Fruit fly (Drosophila melanogaster): Measurements from ENCODE around the gene CG14957.
A peak's percentile ranks its signal among the peaks of the same experiment; 100 is the strongest.

Gene CG14957

DNA sequence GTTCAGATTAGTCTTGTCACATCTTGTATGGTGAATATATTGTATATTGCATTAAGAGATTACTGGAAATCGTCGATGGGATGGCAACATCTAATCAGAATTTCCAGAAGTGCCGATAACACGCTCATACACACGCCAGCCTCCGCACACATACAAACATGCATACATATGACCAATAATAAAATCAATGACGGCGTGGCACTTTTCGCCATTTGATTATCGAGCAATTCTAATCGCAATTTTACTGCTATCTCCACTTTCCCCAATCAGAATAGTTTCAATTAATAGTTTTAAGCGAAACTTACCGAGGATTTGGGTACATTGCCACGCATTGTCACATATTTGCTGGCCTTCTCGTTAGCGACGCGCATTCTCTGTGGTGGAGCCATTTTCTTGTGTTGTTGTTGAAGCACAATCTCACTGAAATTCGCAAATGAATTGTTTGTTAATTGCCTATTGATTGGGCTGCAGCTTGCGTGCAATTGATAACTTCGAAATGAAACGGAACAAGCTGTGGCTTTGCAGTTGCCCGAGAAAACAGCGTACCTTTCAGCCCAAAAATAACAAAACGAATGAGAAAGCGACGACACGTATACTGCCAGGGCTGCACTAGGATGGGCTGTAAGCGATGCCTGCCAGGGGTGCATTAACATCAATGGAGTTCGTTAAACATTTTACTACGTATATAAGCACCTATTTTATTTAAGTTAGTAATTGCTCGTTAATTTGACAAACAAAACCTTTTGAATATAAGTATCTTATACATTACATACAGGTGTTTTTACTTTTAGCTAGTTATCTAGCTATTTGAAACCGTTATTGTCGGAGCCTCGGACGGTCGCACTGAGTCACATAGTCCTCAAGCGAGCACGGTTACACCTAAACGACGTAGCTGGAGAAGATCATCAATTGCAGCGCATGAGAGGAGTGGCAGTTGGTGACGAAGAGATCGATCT is 11.4 kb downstream of the CG14957 start, which contains the start of the genes CG32276 and gry (continued):
- peak; percentile 43; the same call in 1 of the 4 replicates for TF ChIP-seq Dll (GFP tag; IDR thresholded peaks at IDR 0.05; ENCODE audit: partially characterized antibody)
- no peak for TF ChIP-seq CG5953 (GFP tag; IDR thresholded peaks at IDR 0.05)
- TF ChIP-seq CG2199 (GFP tag; IDR thresholded peaks at IDR 0.05): 0 out of 3 replicates have a peak, but pooled peaks have one; percentile 32
- peak; percentile 88 for TF ChIP-seq jumu (GFP tag; optimal IDR thresholded peaks at IDR 0.05)
- TF ChIP-seq chif (GFP tag; optimal IDR thresholded peaks at IDR 0.05): peak; percentile 54 to 71
- peak; percentile 54 for TF ChIP-seq HLH3B (GFP tag; IDR thresholded peaks at IDR 0.05)
- peak; percentile 80 for TF ChIP-seq Mes4 (GFP tag; optimal IDR thresholded peaks at IDR 0.05)
- no peak for TF ChIP-seq CG12071 (GFP tag; optimal IDR thresholded peaks at IDR 0.05)
- TF ChIP-seq CG10959 (GFP tag; IDR thresholded peaks at IDR 0.05): peak; percentile 43; the same call in 1 of the 2 replicates
- no peak for TF ChIP-seq Lim3 (GFP tag; IDR thresholded peaks at IDR 0.05)
- no peak for TF ChIP-seq CG14965 (GFP tag; optimal IDR thresholded peaks at IDR 0.05; ENCODE audit: borderline replicate concordance)
- TF ChIP-seq HmgZ (tag; optimal IDR thresholded peaks at IDR 0.05): peak; percentile 93
- peak; percentile 40; the same call in 1 of the 2 replicates for TF ChIP-seq toy (GFP tag; IDR thresholded peaks at IDR 0.05)
- TF ChIP-seq D (optimal IDR thresholded peaks at IDR 0.05): peak; percentile 27
- TF ChIP-seq D (GFP tag; optimal IDR thresholded peaks at IDR 0.05): peak; percentile 48
- TF ChIP-seq PHDP (tag; optimal IDR thresholded peaks at IDR 0.05): no peak
- TF ChIP-seq Deaf1 (tag; optimal IDR thresholded peaks at IDR 0.05): no peak
- TF ChIP-seq H15 (GFP tag; IDR thresholded peaks at IDR 0.05): peak; percentile 63; the same call in 2 of the 3 replicates
- peak; percentile 66 for TF ChIP-seq CG10462 (GFP tag; optimal IDR thresholded peaks at IDR 0.05)
- TF ChIP-seq Drgx (GFP tag; IDR thresholded peaks at IDR 0.05): peak; percentile 55; the same call in 1 of the 2 replicates
- peak; percentile 55; the same call in 1 of the 2 replicates for TF ChIP-seq CG4360 (GFP tag; IDR thresholded peaks at IDR 0.05)
- no peak for TF ChIP-seq C15 (GFP tag; IDR thresholded peaks at IDR 0.05)
- peak; percentile 85 for TF ChIP-seq zfh2 (GFP tag; optimal IDR thresholded peaks at IDR 0.05)
- TF ChIP-seq Usf (GFP tag; optimal IDR thresholded peaks at IDR 0.05): peak; percentile 11
- peak; percentile 39; the same call in 1 of the 2 replicates for TF ChIP-seq Atf6 (GFP tag; IDR thresholded peaks at IDR 0.05)
- no peak for TF ChIP-seq CG15479 (GFP tag; optimal IDR thresholded peaks at IDR 0.05)
- peak; percentile 88 for TF ChIP-seq lilli (GFP tag; optimal IDR thresholded peaks at IDR 0.05)
- TF ChIP-seq wek (GFP tag; optimal IDR thresholded peaks at IDR 0.05): peak; percentile 80
- no peak for TF ChIP-seq run (tag; optimal IDR thresholded peaks at IDR 0.05)
- no peak for TF ChIP-seq luna (GFP tag; optimal IDR thresholded peaks at IDR 0.05)
- TF ChIP-seq CoRest (tag; optimal IDR thresholded peaks at IDR 0.05): peak; percentile 78
- TF ChIP-seq CG42726 (GFP tag; IDR thresholded peaks at IDR 0.05; ENCODE audit: partially characterized antibody): no peak
- TF ChIP-seq CG31441 (GFP tag; IDR thresholded peaks at IDR 0.05): no peak
- peak in 1 of 2 experiments; percentile 60 for TF ChIP-seq crp (GFP tag; optimal IDR thresholded peaks at IDR 0.05)
- peak; percentile 8 for TF ChIP-seq CG7271 (tag; optimal IDR thresholded peaks at IDR 0.05)
- no peak for TF ChIP-seq Opbp (GFP tag; IDR thresholded peaks at IDR 0.05; ENCODE audit: partially characterized antibody)
- TF ChIP-seq row (GFP tag; IDR thresholded peaks at IDR 0.05): peak; percentile 93
- TF ChIP-seq Fer2 (tag; optimal IDR thresholded peaks at IDR 0.05): peak; percentile 42
- peak; percentile 72 for TF ChIP-seq ewg (GFP tag; optimal IDR thresholded peaks at IDR 0.05)
- TF ChIP-seq Pdp1 (GFP tag; optimal IDR thresholded peaks at IDR 0.05): peak in 1 of 2 experiments; percentile 83
- peak; percentile 86 for TF ChIP-seq Side (GFP tag; optimal IDR thresholded peaks at IDR 0.05)
- peak; percentile 55; the same call in 1 of the 2 replicates for TF ChIP-seq sens-2 (GFP tag; IDR thresholded peaks at IDR 0.05)
- peak; percentile 79 for TF ChIP-seq CG16863 (GFP tag; optimal IDR thresholded peaks at IDR 0.05)
- TF ChIP-seq CG11398 (GFP tag; optimal IDR thresholded peaks at IDR 0.05): no peak
- TF ChIP-seq Hr51 (GFP tag; optimal IDR thresholded peaks at IDR 0.05): peak in 1 of 2 experiments; percentile 78
- 0 out of 4 replicates have a peak, but pooled peaks have one; percentile 54 for TF ChIP-seq chinmo (GFP tag; IDR thresholded peaks at IDR 0.05; ENCODE audit: partially characterized antibody)
- peak; percentile 82 for TF ChIP-seq CG9609 (GFP tag; optimal IDR thresholded peaks at IDR 0.05)

Measured in whole organism, embryonic.